Worm (Caenorhabditis elegans): ENCODE data around the gene ncx-3.

Gene ncx-3

DNA sequence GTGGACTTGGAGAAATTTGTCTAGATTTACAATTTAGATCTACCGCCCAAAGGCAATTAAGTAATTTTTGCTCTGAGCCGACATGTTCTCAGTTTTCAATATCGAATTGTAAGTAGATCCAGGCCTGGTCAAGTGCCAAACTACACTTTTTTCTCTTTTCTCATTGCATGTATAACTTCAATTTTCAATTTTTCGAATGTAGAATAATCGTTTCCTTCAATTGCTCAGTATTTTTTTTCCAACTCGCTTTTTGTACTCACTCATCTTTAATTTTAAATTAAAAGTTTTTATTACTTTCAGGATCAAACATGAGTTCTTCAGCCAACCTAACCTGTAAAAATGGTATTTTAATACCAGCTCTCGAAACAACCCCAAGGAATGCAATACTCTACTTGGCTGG, at the start of gene ncx-3:
TSS of gene ncx-3 (plus strand) at position 301 of the 400 bp plus-strand sequence.
- TF ChIP-seq fax-1 (tag; optimal IDR thresholded peaks at IDR 0.05) (no peak), Y22D7AL.16 (tag; optimal IDR thresholded peaks at IDR 0.05) (no peak), pqm-1 (tag; optimal IDR thresholded peaks at IDR 0.05) (no peak), F13H6.1 (tag; optimal IDR thresholded peaks at IDR 0.05) (no peak), pros-1 (tag; optimal IDR thresholded peaks at IDR 0.05) (no peak), tbx-2 (tag; optimal IDR thresholded peaks at IDR 0.05) (no peak), elt-4 (tag; optimal IDR thresholded peaks at IDR 0.05) (no peak), hlh-8 (tag; optimal IDR thresholded peaks at IDR 0.05) (no peak), pag-3 (tag; optimal IDR thresholded peaks at IDR 0.05; ENCODE audit: borderline replicate concordance) (no peak), ceh-9 (tag; optimal IDR thresholded peaks at IDR 0.05) (no peak), dmd-4 (tag; optimal IDR thresholded peaks at IDR 0.05; ENCODE audit: borderline replicate concordance) (no peak), sox-4 (tag; optimal IDR thresholded peaks at IDR 0.05) (no peak), ceh-45 (GFP tag; IDR thresholded peaks at IDR 0.05) (no peak), nfya-1 (tag; optimal IDR thresholded peaks at IDR 0.05) (no peak), sox-2 (GFP tag; IDR thresholded peaks at IDR 0.05) (no peak), lin-11 (tag; optimal IDR thresholded peaks at IDR 0.05) (no peak), zip-5 (tag; optimal IDR thresholded peaks at IDR 0.05) (no peak), ceh-24 (tag; optimal IDR thresholded peaks at IDR 0.05) (no peak), hlh-13 (GFP tag; optimal IDR thresholded peaks at IDR 0.05) (no peak), mec-3 (tag; optimal IDR thresholded peaks at IDR 0.05; ENCODE audit: borderline replicate concordance) (no peak)

DNA sequence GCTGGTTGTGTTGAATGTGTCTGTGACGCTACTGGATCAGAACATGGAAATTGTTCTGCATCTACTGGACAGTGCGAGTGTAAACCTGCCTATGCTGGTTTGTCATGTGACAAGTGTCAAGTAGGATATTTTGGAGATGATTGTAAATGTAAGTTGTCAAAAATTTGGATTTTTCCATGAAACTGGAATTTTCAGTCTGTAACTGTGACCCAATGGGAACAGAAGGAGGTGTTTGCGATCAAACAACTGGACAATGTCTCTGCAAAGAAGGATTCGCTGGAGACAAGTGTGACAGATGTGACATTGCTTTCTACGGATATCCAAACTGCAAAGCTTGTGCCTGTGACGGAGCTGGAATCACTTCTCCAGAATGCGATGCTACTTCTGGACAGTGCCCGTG, 47.9 kb upstream of the ncx-3 start:
- no peak for TF ChIP-seq elt-4 (tag; optimal IDR thresholded peaks at IDR 0.05)
- TF ChIP-seq Y22D7AL.16 (tag; optimal IDR thresholded peaks at IDR 0.05) = no peak
- no peak for TF ChIP-seq unc-3 (GFP tag; conservative IDR thresholded peaks at IDR 0.05)
- TF ChIP-seq unc-3 (tag; optimal IDR thresholded peaks at IDR 0.05) = no peak
- no peak for TF ChIP-seq odd-2 (tag; optimal IDR thresholded peaks at IDR 0.05)
- no peak for TF ChIP-seq che-1 (tag; optimal IDR thresholded peaks at IDR 0.05)
- no peak for TF ChIP-seq nhr-232 (tag; optimal IDR thresholded peaks at IDR 0.05)
- TF ChIP-seq ref-2 (tag; optimal IDR thresholded peaks at IDR 0.05) = no peak

DNA sequence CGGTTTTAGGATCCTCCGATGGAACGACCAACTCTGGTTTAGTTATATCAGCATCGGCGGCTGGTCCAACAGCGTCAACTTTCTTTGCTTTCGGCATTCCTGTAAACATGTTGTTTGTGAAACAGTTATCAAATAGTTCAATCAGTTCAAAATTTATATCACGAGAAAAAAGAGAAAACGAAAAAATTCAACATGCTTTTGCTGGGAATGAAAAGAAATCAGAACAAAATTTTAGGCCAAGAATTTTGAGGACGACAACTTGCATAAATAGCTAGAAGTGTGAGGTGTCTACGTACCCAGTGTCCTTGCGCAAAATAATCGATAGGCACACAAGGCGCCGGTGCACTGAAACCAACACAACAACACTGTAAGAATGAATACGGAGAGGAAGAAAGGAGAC, 36.1 kb upstream of the ncx-3 start, which contains the start of gene K08C7.4:
TSS of gene K08C7.4 (minus strand) at position 101 of the 400 bp plus-strand sequence.
- no peak for TF ChIP-seq dmd-4 (tag; optimal IDR thresholded peaks at IDR 0.05; ENCODE audit: borderline replicate concordance)
- TF ChIP-seq ahr-1 (tag; optimal IDR thresholded peaks at IDR 0.05) = no peak
- TF ChIP-seq rnt-1 (tag; optimal IDR thresholded peaks at IDR 0.05) = no peak
- TF ChIP-seq hlh-13 (GFP tag; optimal IDR thresholded peaks at IDR 0.05) = no peak
- TF ChIP-seq ets-4 (tag; optimal IDR thresholded peaks at IDR 0.05) = no peak
- TF ChIP-seq ceh-9 (tag; optimal IDR thresholded peaks at IDR 0.05) = no peak
- no peak for TF ChIP-seq ceh-14 (tag; optimal IDR thresholded peaks at IDR 0.05)
- no peak for TF ChIP-seq hlh-6 (tag; optimal IDR thresholded peaks at IDR 0.05)
- no peak for TF ChIP-seq ceh-45 (GFP tag; IDR thresholded peaks at IDR 0.05)
- no peak for TF ChIP-seq hlh-15 (tag; optimal IDR thresholded peaks at IDR 0.05)

DNA sequence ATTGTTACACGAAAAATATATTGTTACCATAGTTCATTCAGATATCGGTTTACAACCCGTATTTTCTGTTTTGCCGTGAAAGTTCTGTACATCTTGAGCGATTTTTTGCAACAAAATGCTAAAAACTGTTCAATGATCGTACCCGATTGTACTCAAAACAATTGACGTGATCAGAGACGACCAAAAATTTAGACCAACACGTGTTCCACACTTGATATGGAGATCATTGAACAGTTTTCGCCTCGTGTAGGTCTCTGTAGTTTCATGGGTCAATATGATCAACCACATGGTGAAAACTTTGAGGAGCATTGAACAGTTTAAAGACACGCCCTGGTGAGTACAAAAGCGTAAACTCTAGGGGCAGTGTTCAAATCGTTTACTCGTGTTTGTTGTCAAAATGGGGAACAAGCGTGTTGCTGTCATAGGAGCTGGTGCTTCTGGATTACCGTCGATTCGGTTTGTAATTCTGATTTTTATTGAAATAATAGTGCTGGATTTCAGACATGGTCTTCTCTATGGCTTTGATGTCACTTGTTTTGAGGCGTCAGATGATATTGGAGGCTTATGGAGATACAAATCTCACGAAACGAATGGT, 34.2 kb upstream of the ncx-3 start, which contains the start of gene fmo-2:
TSS of gene fmo-2 (plus strand) at position 370 of the 595 bp plus-strand sequence.
- TF ChIP-seq lim-6 (tag; optimal IDR thresholded peaks at IDR 0.05) (no peak), unc-55 (GFP tag; optimal IDR thresholded peaks at IDR 0.05) (no peak), nhr-11 (tag; optimal IDR thresholded peaks at IDR 0.05) (no peak), odd-2 (tag; optimal IDR thresholded peaks at IDR 0.05) (no peak), sox-2 (GFP tag; IDR thresholded peaks at IDR 0.05) (no peak), ceh-19 (GFP tag; optimal IDR thresholded peaks at IDR 0.05) (no peak), ceh-9 (tag; optimal IDR thresholded peaks at IDR 0.05) (no peak), ztf-16 (tag; optimal IDR thresholded peaks at IDR 0.05) (no peak), che-1 (tag; optimal IDR thresholded peaks at IDR 0.05) (no peak), npax-4 (tag; optimal IDR thresholded peaks at IDR 0.05) (no peak), mec-3 (tag; optimal IDR thresholded peaks at IDR 0.05; ENCODE audit: borderline replicate concordance) (no peak)

All from whole organism, late embryonic.